Worm (Caenorhabditis elegans) whole organism, L3 larva: ENCODE data around the gene C33C12.7.

ENCODE experiments used
- lin-39 ChIP-seq: fragments of 150-350 bp; optimal IDR thresholded peaks from 2 replicates; lab custom pipeline; 2018; ENCODE audit warnings: missing biosample characterization, missing genetic modification reagents, missing genetic modification characterization
- mdl-1 ChIP-seq: fragments of 150-350 bp; optimal IDR thresholded peaks from 2 replicates; lab custom pipeline; 2014; ENCODE audit warnings: missing biosample characterization, missing genetic modification characterization
- nhr-43 ChIP-seq: sonication (generic microtip); optimal IDR thresholded peaks from 2 replicates; lab custom pipeline; 2016; ENCODE audit warnings: mild to moderate bottlenecking, missing genetic modification characterization, missing compliant biosample characterization; ENCODE audit not compliant: poor library complexity, severe bottlenecking
- nhr-77 ChIP-seq: fragments of 150-350 bp; optimal IDR thresholded peaks from 2 replicates; lab custom pipeline; 2014; ENCODE audit warnings: missing biosample characterization, missing genetic modification characterization
- pqm-1 ChIP-seq: fragments of 150-350 bp; optimal IDR thresholded peaks from 2 replicates; lab custom pipeline; 2017; ENCODE audit warnings: missing biosample characterization, missing genetic modification characterization, inconsistent platforms
- unc-62 ChIP-seq: fragments of 150-350 bp; sonication (generic microtip); optimal IDR thresholded peaks from 4 replicates; lab custom pipeline; 2014; ENCODE audit warnings: missing biosample characterization, missing genetic modification reagents, missing genetic modification characterization
- ztf-11 ChIP-seq: fragments of 150-350 bp; optimal IDR thresholded peaks from 2 replicates; lab custom pipeline; 2014; ENCODE audit warnings: missing biosample characterization, missing genetic modification characterization

- TF ChIP-seq nhr-43 (tag; lab: Kevin White, UChicago) (no peak), ztf-11 (tag; lab: Kevin White, UChicago) (no peak), lin-39 (no peak), nhr-77 (tag; lab: Kevin White, UChicago) (no peak), unc-62 (GFP tag; lab: Kevin White, UChicago) (no peak), mdl-1 (tag; lab: Kevin White, UChicago) (no peak), pqm-1 (tag; lab: Kevin White, UChicago) (no peak)
Measured at ce11 chrII:2168374-2168773, 6.9 kb downstream of the C33C12.7 start, which contains the start of gene fbxb-38.
